Worm (Caenorhabditis elegans) whole organism, L3 larva: ENCODE results near the gene F31E8.4.

Experiments
- ZK546.5 ChIP-seq: sonication (generic microtip); optimal IDR thresholded peaks from 2 replicates; lab custom pipeline; 2017; ENCODE audit warnings: missing biosample characterization, missing genetic modification characterization
- aly-2 ChIP-seq: fragments of 150-350 bp; optimal IDR thresholded peaks from 2 replicates; lab custom pipeline; 2014; ENCODE audit warnings: missing biosample characterization, missing genetic modification characterization
- ama-1 ChIP-seq: fragments of 150-350 bp; optimal IDR thresholded peaks from 2 replicates; lab custom pipeline; 2018
- ceh-16 ChIP-seq: sonication (generic microtip); optimal IDR thresholded peaks from 2 replicates; lab custom pipeline; 2017; ENCODE audit warnings: missing biosample characterization, missing genetic modification characterization
- ceh-28 ChIP-seq: fragments of 150-350 bp; optimal IDR thresholded peaks from 2 replicates; lab custom pipeline; 2014; ENCODE audit warnings: missing biosample characterization, missing genetic modification reagents, missing genetic modification characterization
- ceh-82 ChIP-seq: fragments of 150-350 bp; optimal IDR thresholded peaks from 2 replicates; lab custom pipeline; 2014; ENCODE audit warnings: missing biosample characterization, missing genetic modification characterization
- ceh-9 ChIP-seq: sonication (generic microtip); optimal IDR thresholded peaks from 2 replicates; lab custom pipeline; 2018; ENCODE audit warnings: missing biosample characterization, missing genetic modification characterization
- daf-12 ChIP-seq: fragments of 150-350 bp; optimal IDR thresholded peaks from 2 replicates; lab custom pipeline; 2014; ENCODE audit warnings: missing biosample characterization, missing genetic modification reagents, missing genetic modification characterization
- egl-27 ChIP-seq: sonication (generic microtip); optimal IDR thresholded peaks from 4 replicates; lab custom pipeline; 2017; ENCODE audit warnings: missing biosample characterization, missing genetic modification reagents, missing genetic modification characterization
- egl-5 ChIP-seq: fragments of 150-350 bp; optimal IDR thresholded peaks from 2 replicates; lab custom pipeline; 2017; ENCODE audit warnings: missing biosample characterization, missing genetic modification reagents, missing genetic modification characterization, inconsistent platforms
- elt-1 ChIP-seq: fragments of 150-350 bp; optimal IDR thresholded peaks from 2 replicates; lab custom pipeline; 2014; ENCODE audit warnings: missing biosample characterization, missing genetic modification characterization
- elt-2 ChIP-seq: sonication (generic microtip); optimal IDR thresholded peaks from 2 replicates; lab custom pipeline; 2016; ENCODE audit warnings: missing genetic modification reagents, mild to moderate bottlenecking, missing genetic modification characterization, missing compliant biosample characterization
- elt-3 ChIP-seq, 3 experiments: fragments of 150-350 bp in 1 of 3; sonication (generic microtip) in 2 of 3; optimal IDR thresholded peaks; 2 replicates in 2 of 3; 4 replicates in 1 of 3; lab custom pipeline; 2014 to 2017; ENCODE audit warnings: missing biosample characterization in 3 of 3, missing genetic modification characterization in 3 of 3
- eor-1 ChIP-seq, 2 experiments: fragments of 150-350 bp; optimal IDR thresholded peaks; 2 replicates each; lab custom pipeline; 2014 to 2018; ENCODE audit warnings: missing biosample characterization in 2 of 2, missing genetic modification characterization in 2 of 2
- fkh-10 ChIP-seq: sonication (generic microtip); optimal IDR thresholded peaks from 2 replicates; lab custom pipeline; 2017; ENCODE audit warnings: missing biosample characterization, missing genetic modification reagents, missing genetic modification characterization
- fkh-2 ChIP-seq: fragments of 150-350 bp; optimal IDR thresholded peaks from 2 replicates; lab custom pipeline; 2014; ENCODE audit warnings: missing biosample characterization, missing genetic modification reagents, missing genetic modification characterization
- hmg-11 ChIP-seq: sonication (generic microtip); optimal IDR thresholded peaks from 2 replicates; lab custom pipeline; 2016; ENCODE audit warnings: missing genetic modification characterization, missing compliant biosample characterization
- jun-1 ChIP-seq: fragments of 150-350 bp; optimal IDR thresholded peaks from 2 replicates; lab custom pipeline; 2014; ENCODE audit warnings: missing biosample characterization, missing genetic modification reagents, missing genetic modification characterization
- lin-15B ChIP-seq: fragments of 150-350 bp; optimal IDR thresholded peaks from 2 replicates; lab custom pipeline; 2014; ENCODE audit warnings: missing biosample characterization, missing genetic modification characterization
- lin-39 ChIP-seq: fragments of 150-350 bp; optimal IDR thresholded peaks from 2 replicates; lab custom pipeline; 2018; ENCODE audit warnings: missing biosample characterization, missing genetic modification reagents, missing genetic modification characterization
- lsy-12 ChIP-seq: sonication (generic microtip); optimal IDR thresholded peaks from 2 replicates; lab custom pipeline; 2016; ENCODE audit warnings: mild to moderate bottlenecking, missing genetic modification characterization, missing compliant biosample characterization
- mdl-1 ChIP-seq: fragments of 150-350 bp; optimal IDR thresholded peaks from 2 replicates; lab custom pipeline; 2014; ENCODE audit warnings: missing biosample characterization, missing genetic modification characterization
- mml-1 ChIP-seq: fragments of 150-350 bp; sonication (generic microtip); optimal IDR thresholded peaks from 3 replicates; lab custom pipeline; 2014; ENCODE audit warnings: missing biosample characterization, missing genetic modification characterization
- nfya-1 ChIP-seq: sonication (generic microtip); optimal IDR thresholded peaks from 2 replicates; lab custom pipeline; 2017; ENCODE audit warnings: missing genetic modification characterization, mild to moderate bottlenecking, missing compliant biosample characterization, antibody characterized with exemption, moderate library complexity; ENCODE audit not compliant: insufficient read depth
- nhr-12 ChIP-seq: fragments of 150-350 bp; optimal IDR thresholded peaks from 2 replicates; lab custom pipeline; 2014; ENCODE audit warnings: missing biosample characterization, missing genetic modification characterization
- nhr-23 ChIP-seq: fragments of 150-350 bp; optimal IDR thresholded peaks from 2 replicates; lab custom pipeline; 2014; ENCODE audit warnings: missing biosample characterization, missing genetic modification reagents, missing genetic modification characterization
- nhr-237 ChIP-seq: fragments of 150-350 bp; optimal IDR thresholded peaks from 2 replicates; lab custom pipeline; 2014; ENCODE audit warnings: missing biosample characterization, missing genetic modification characterization
- nhr-25 ChIP-seq: sonication (generic microtip); optimal IDR thresholded peaks from 2 replicates; lab custom pipeline; 2017; ENCODE audit warnings: missing biosample characterization, missing genetic modification characterization
- nhr-28 ChIP-seq: fragments of 150-350 bp; optimal IDR thresholded peaks from 2 replicates; lab custom pipeline; 2014; ENCODE audit warnings: missing biosample characterization, missing genetic modification characterization
- nhr-43 ChIP-seq: sonication (generic microtip); optimal IDR thresholded peaks from 2 replicates; lab custom pipeline; 2016; ENCODE audit warnings: mild to moderate bottlenecking, missing genetic modification characterization, missing compliant biosample characterization; ENCODE audit not compliant: poor library complexity, severe bottlenecking
- nhr-67 ChIP-seq: fragments of 150-350 bp; optimal IDR thresholded peaks from 2 replicates; lab custom pipeline; 2014; ENCODE audit warnings: missing biosample characterization, missing genetic modification characterization
- pha-4 ChIP-seq: fragments of 150-350 bp; optimal IDR thresholded peaks from 2 replicates; lab custom pipeline; 2014; ENCODE audit warnings: missing biosample characterization, missing genetic modification reagents, missing genetic modification characterization
- pqm-1 ChIP-seq: fragments of 150-350 bp; optimal IDR thresholded peaks from 2 replicates; lab custom pipeline; 2017; ENCODE audit warnings: missing biosample characterization, missing genetic modification characterization, inconsistent platforms
- sea-2 ChIP-seq: fragments of 150-350 bp; sonication (generic microtip); optimal IDR thresholded peaks from 4 replicates; lab custom pipeline; 2014; ENCODE audit warnings: missing biosample characterization, missing genetic modification reagents, missing genetic modification characterization
- skn-1 ChIP-seq: fragments of 150-350 bp; optimal IDR thresholded peaks from 2 replicates; lab custom pipeline; 2014; ENCODE audit warnings: missing biosample characterization, missing genetic modification characterization
- snpc-4 ChIP-seq: fragments of 150-350 bp; optimal IDR thresholded peaks from 2 replicates; lab custom pipeline; 2014; ENCODE audit warnings: missing biosample characterization, missing genetic modification characterization
- tbx-2 ChIP-seq: sonication (generic microtip); optimal IDR thresholded peaks from 2 replicates; lab custom pipeline; 2016; ENCODE audit warnings: mild to moderate bottlenecking, missing genetic modification characterization, missing compliant biosample characterization
- unc-39 ChIP-seq: sonication (generic microtip); optimal IDR thresholded peaks from 4 replicates; lab custom pipeline; 2017; ENCODE audit warnings: missing biosample characterization, missing genetic modification characterization
- unc-62 ChIP-seq: fragments of 150-350 bp; sonication (generic microtip); optimal IDR thresholded peaks from 4 replicates; lab custom pipeline; 2014; ENCODE audit warnings: missing biosample characterization, missing genetic modification reagents, missing genetic modification characterization
- zag-1 ChIP-seq: fragments of 150-350 bp; optimal IDR thresholded peaks from 2 replicates; lab custom pipeline; 2014; ENCODE audit warnings: missing biosample characterization, missing genetic modification characterization
- ztf-4 ChIP-seq: fragments of 150-350 bp; optimal IDR thresholded peaks from 2 replicates; lab custom pipeline; 2014; ENCODE audit warnings: missing biosample characterization, missing genetic modification characterization

Gene F31E8.4

ce11 chrII:6835500-6835899 lies 35.5 kb upstream of the F31E8.4 start:
- TF ChIP-seq nhr-23 (tag; lab: Kevin White, UChicago): peak; percentile 78
- peak; percentile 23 for TF ChIP-seq elt-2 (tag; lab: Kevin White, UChicago)
- TF ChIP-seq lin-39 (tag; lab: Kevin White, UChicago): peak; percentile 35
- no peak for TF ChIP-seq tbx-2 (tag; lab: Kevin White, UChicago)
- TF ChIP-seq nhr-43 (tag; lab: Kevin White, UChicago): peak; percentile 39
- TF ChIP-seq unc-62: peak; percentile 72
- peak; percentile 85 for TF ChIP-seq egl-5 (tag; lab: Kevin White, UChicago)
- TF ChIP-seq snpc-4 (tag; lab: Kevin White, UChicago): peak; percentile 10
- TF ChIP-seq nfya-1: peak; percentile 37
- TF ChIP-seq fkh-10: no peak
- peak; percentile 74 for TF ChIP-seq elt-1 (tag; lab: Kevin White, UChicago)
- no peak for TF ChIP-seq ceh-9 (tag; lab: Kevin White, UChicago)
- TF ChIP-seq nhr-25 (tag; lab: Kevin White, UChicago): peak; percentile 84

ce11 chrII:6834582-6835058 lies 34.7 kb upstream of the F31E8.4 start, which contains the start of gene egl-27:
Gene egl-27, plus strand, starts transcription at chrII:6835008.
- TF ChIP-seq nhr-67 (tag; lab: Kevin White, UChicago) (no peak), nfya-1 (peak; percentile 19), skn-1 (tag; lab: Kevin White, UChicago) (no peak), hmg-11 (tag; lab: Kevin White, UChicago) (no peak), lin-39 (tag; lab: Kevin White, UChicago) (peak; percentile 57), ztf-4 (no peak)

- TF ChIP-seq ceh-9 (tag; lab: Kevin White, UChicago): no peak
- no peak for TF ChIP-seq sea-2
- TF ChIP-seq nfya-1: peak; percentile 6
- no peak for TF ChIP-seq nhr-237 (tag; lab: Kevin White, UChicago)
- peak; percentile 69 for TF ChIP-seq elt-2 (tag; lab: Kevin White, UChicago)
- TF ChIP-seq egl-5 (tag; lab: Kevin White, UChicago): no peak
- no peak for TF ChIP-seq eor-1 (tag; optimal IDR thresholded peaks at IDR 0.05; lab: Kevin White, UChicago)
- no peak for TF ChIP-seq aly-2 (tag; lab: Kevin White, UChicago)
- TF ChIP-seq ceh-28 (tag; lab: Kevin White, UChicago): no peak
- TF ChIP-seq fkh-2 (tag; lab: Kevin White, UChicago): no peak
- no peak for TF ChIP-seq fkh-10
- peak; percentile 12 for TF ChIP-seq nhr-23 (tag; lab: Kevin White, UChicago)
- TF ChIP-seq pha-4 (tag; lab: Kevin White, UChicago): peak; percentile 70
- TF ChIP-seq nhr-12 (tag; lab: Kevin White, UChicago): no peak
- no peak for TF ChIP-seq ztf-4
- TF ChIP-seq egl-27 (tag; lab: Kevin White, UChicago): no peak
- peak; percentile 44 for TF ChIP-seq pqm-1
- peak; percentile 7 for TF ChIP-seq jun-1
- no peak for TF ChIP-seq ama-1 (lab: Kevin White, UChicago)
- TF ChIP-seq unc-39: no peak
- no peak for TF ChIP-seq ceh-16 (tag; lab: Kevin White, UChicago)
- no peak for TF ChIP-seq elt-3 (tag; optimal IDR thresholded peaks at IDR 0.05; lab: Kevin White, UChicago)
- TF ChIP-seq nhr-25 (tag; lab: Kevin White, UChicago): peak; percentile 70
- TF ChIP-seq mdl-1: no peak
- TF ChIP-seq daf-12 (tag; lab: Kevin White, UChicago): no peak
- no peak for TF ChIP-seq lsy-12 (tag; lab: Kevin White, UChicago)
- no peak for TF ChIP-seq ZK546.5 (tag; lab: Kevin White, UChicago)
- TF ChIP-seq snpc-4 (tag; lab: Kevin White, UChicago): no peak
- TF ChIP-seq nhr-43 (tag; lab: Kevin White, UChicago): no peak
- TF ChIP-seq hmg-11 (tag; lab: Kevin White, UChicago): no peak
- no peak for TF ChIP-seq mml-1
- TF ChIP-seq nhr-28: no peak
- TF ChIP-seq zag-1 (tag; lab: Kevin White, UChicago): no peak
- TF ChIP-seq lin-15B (tag; lab: Kevin White, UChicago): no peak
- TF ChIP-seq unc-62: no peak
- TF ChIP-seq ceh-82 (tag; lab: Kevin White, UChicago): no peak
Observed at ce11 chrII:6833781-6834339, 33.9 kb upstream of the F31E8.4 start.
